Worm (Caenorhabditis elegans) whole organism, young adult: ENCODE results near the gene ZK1067.3.

Experiments
- him-1 ChIP-seq: sonication (generic microtip); optimal IDR thresholded peaks from 2 replicates; lab custom pipeline; 2016; ENCODE audit warnings: missing genotype, missing genetic modification reagents, missing genetic modification characterization, missing compliant biosample characterization
- snpc-4 ChIP-seq, 5 experiments: fragments of 150-350 bp in 1 of 5; sonication (generic microtip) in 4 of 5; optimal IDR thresholded peaks; 2 replicates each; lab custom pipeline; 2014 to 2018; ENCODE audit warnings: missing genetic modification characterization in 5 of 5, missing biosample characterization in 3 of 5, antibody characterized with exemption in 2 of 5, mild to moderate bottlenecking in 2 of 5, missing compliant biosample characterization in 2 of 5, missing genotype in 2 of 5, moderate library complexity in 2 of 5, missing genetic modification reagents in 1 of 5
- tbp1 ChIP-seq: fragments of 200-800 bp; sonication (Bioruptor generic); optimal IDR thresholded peaks from 2 replicates; lab custom pipeline; 2018; ENCODE audit warnings: mild to moderate bottlenecking, missing genetic modification characterization, missing compliant biosample characterization

- TF ChIP-seq him-1 (tag; lab: Kevin White, UChicago) = no peak
- no peak for TF ChIP-seq snpc-4 (GFP tag; optimal IDR thresholded peaks at IDR 0.05; lab: Kevin White, UChicago)
- TF ChIP-seq snpc-4 (tag; optimal IDR thresholded peaks at IDR 0.05; lab: Kevin White, UChicago) = no peak
- no peak for TF ChIP-seq tbp1 (GFP tag; lab: Kevin White, UChicago)
These were observed 43.7 kb downstream of the ZK1067.3 start, which contains the start of gene C01G6.2 for ce11 chrII:9266755-9267154.
